Worm (Caenorhabditis elegans) whole organism, young adult: ENCODE measurements around the gene unk-1.

Experiments used
- B0035.1 ChIP-seq: sonication (generic microtip); optimal IDR thresholded peaks from 2 replicates; lab custom pipeline; 2016; ENCODE audit warnings: missing genetic modification characterization, mild to moderate bottlenecking, missing compliant biosample characterization, missing genotype, missing genetic modification reagents
- F10E7.11 ChIP-seq: sonication (generic microtip); optimal IDR thresholded peaks from 2 replicates; lab custom pipeline; 2017; ENCODE audit warnings: mild to moderate bottlenecking, missing genetic modification characterization, moderate library complexity, missing compliant biosample characterization
- F39B2.1 ChIP-seq: fragments of 200-800 bp; sonication (Bioruptor generic); IDR thresholded peaks from 2 replicates; pipeline ENCODE4 v1.3.6; 2022; ENCODE audit warnings: missing genetic modification reagents, missing genetic modification characterization, missing compliant biosample characterization
- K11D2.4 ChIP-seq: fragments of 200-800 bp; sonication (Bioruptor generic); IDR thresholded peaks from 2 replicates; pipeline ENCODE4 v1.3.6; 2022; ENCODE audit warnings: missing genetic modification reagents, missing genetic modification characterization, missing compliant biosample characterization
- Y67H2A.10 ChIP-seq: fragments of 200-800 bp; sonication (Bioruptor generic); conservative IDR thresholded peaks from 2 replicates; pipeline ENCODE4 v1.3.6; 2022; ENCODE audit warnings: missing genetic modification reagents, missing genetic modification characterization, missing compliant biosample characterization
- ZK185.1 ChIP-seq: sonication (generic microtip); optimal IDR thresholded peaks from 2 replicates; lab custom pipeline; 2016; ENCODE audit warnings: mild to moderate bottlenecking, missing genetic modification characterization, missing compliant biosample characterization; ENCODE audit not compliant: poor library complexity, severe bottlenecking
- atf-7 ChIP-seq: sonication (generic microtip); optimal IDR thresholded peaks from 2 replicates; lab custom pipeline; 2017; ENCODE audit warnings: mild to moderate bottlenecking, missing genetic modification characterization, missing compliant biosample characterization
- bed-2 ChIP-seq: fragments of 200-800 bp; sonication (Bioruptor generic); IDR thresholded peaks from 2 replicates; pipeline ENCODE4 v1.3.6; 2022; ENCODE audit warnings: missing genetic modification reagents, missing genetic modification characterization, missing compliant biosample characterization
- ceh-40 ChIP-seq: fragments of 200-800 bp; sonication (Bioruptor generic); IDR thresholded peaks from 2 replicates; pipeline ENCODE4 v1.3.6; 2022; ENCODE audit warnings: missing genetic modification characterization, missing compliant biosample characterization
- ceh-79 ChIP-seq: sonication (generic microtip); optimal IDR thresholded peaks from 2 replicates; lab custom pipeline; 2017; ENCODE audit warnings: mild to moderate bottlenecking, missing genetic modification characterization, missing compliant biosample characterization
- die-1 ChIP-seq: sonication (generic microtip); optimal IDR thresholded peaks from 2 replicates; lab custom pipeline; 2016; ENCODE audit warnings: missing genotype, mild to moderate bottlenecking, missing genetic modification characterization, missing compliant biosample characterization
- egrh-3 ChIP-seq: fragments of 200-800 bp; sonication (Bioruptor generic); IDR thresholded peaks from 2 replicates; pipeline ENCODE4 v1.3.6; 2022; ENCODE audit warnings: missing genetic modification reagents, missing genetic modification characterization, missing compliant biosample characterization
- ekl-4 ChIP-seq: fragments of 200-800 bp; sonication (Bioruptor generic); IDR thresholded peaks from 2 replicates; pipeline ENCODE4 v1.3.6; 2022; ENCODE audit warnings: missing genetic modification reagents, missing genetic modification characterization, missing compliant biosample characterization
- gei-17 ChIP-seq: fragments of 200-800 bp; sonication (Bioruptor generic); optimal IDR thresholded peaks from 2 replicates; lab custom pipeline; 2018; ENCODE audit warnings: mild to moderate bottlenecking, missing genetic modification characterization, missing compliant biosample characterization
- hlh-26 ChIP-seq: fragments of 200-800 bp; sonication (Bioruptor generic); conservative IDR thresholded peaks from 2 replicates; pipeline ENCODE4 v1.3.6; 2022; ENCODE audit warnings: missing genetic modification reagents, missing genetic modification characterization, missing compliant biosample characterization
- lag-1 ChIP-seq: fragments of 200-800 bp; sonication (Bioruptor generic); IDR thresholded peaks from 2 replicates; pipeline ENCODE4 v1.3.6; 2022; ENCODE audit warnings: missing genetic modification reagents, missing genetic modification characterization, missing compliant biosample characterization
- lin-54 ChIP-seq: fragments of 200-800 bp; sonication (Bioruptor generic); optimal IDR thresholded peaks from 2 replicates; lab custom pipeline; 2018; ENCODE audit warnings: mild to moderate bottlenecking, missing genetic modification characterization, missing compliant biosample characterization
- lsl-1 ChIP-seq: fragments of 200-800 bp; sonication (Bioruptor generic); optimal IDR thresholded peaks from 2 replicates; lab custom pipeline; 2018; ENCODE audit warnings: mild to moderate bottlenecking, missing genetic modification characterization, moderate library complexity, missing compliant biosample characterization
- madf-8 ChIP-seq: fragments of 200-800 bp; sonication (Bioruptor generic); conservative IDR thresholded peaks from 2 replicates; pipeline ENCODE4 v1.3.6; 2022; ENCODE audit warnings: missing genetic modification reagents, missing genetic modification characterization, missing compliant biosample characterization
- mxl-1 ChIP-seq: sonication (generic microtip); optimal IDR thresholded peaks from 2 replicates; lab custom pipeline; 2016; ENCODE audit warnings: missing genetic modification characterization, missing compliant biosample characterization
- nfya-1 ChIP-seq: sonication (generic microtip); optimal IDR thresholded peaks from 2 replicates; lab custom pipeline; 2017; ENCODE audit warnings: antibody characterized with exemption, missing compliant biosample characterization, missing genetic modification characterization, borderline replicate concordance; ENCODE audit not compliant: insufficient read depth
- nhr-80 ChIP-seq: sonication (generic microtip); optimal IDR thresholded peaks from 2 replicates; lab custom pipeline; 2016; ENCODE audit warnings: missing genetic modification characterization, missing compliant biosample characterization
- nhr-90 ChIP-seq: sonication (generic microtip); optimal IDR thresholded peaks from 2 replicates; lab custom pipeline; 2016; ENCODE audit warnings: missing genotype, mild to moderate bottlenecking, missing genetic modification characterization, missing compliant biosample characterization
- pbrm-1 ChIP-seq: fragments of 200-800 bp; sonication (Bioruptor generic); IDR thresholded peaks from 2 replicates; pipeline ENCODE4 v1.3.6; 2022; ENCODE audit warnings: missing genetic modification reagents, missing genetic modification characterization, missing compliant biosample characterization
- rec-8 ChIP-seq, 2 experiments: sonication (generic microtip); optimal IDR thresholded peaks; 2 replicates each; lab custom pipeline; 2016; ENCODE audit warnings: mild to moderate bottlenecking in 2 of 2, missing genetic modification characterization in 2 of 2, missing genetic modification reagents in 2 of 2, missing genotype in 2 of 2, missing biosample characterization in 1 of 2, missing compliant biosample characterization in 1 of 2, moderate library complexity in 1 of 2
- repo-1 ChIP-seq: sonication (generic microtip); optimal IDR thresholded peaks from 2 replicates; lab custom pipeline; 2017; ENCODE audit warnings: mild to moderate bottlenecking, missing genetic modification characterization, missing compliant biosample characterization
- snpc-1.1 ChIP-seq: sonication (generic microtip); optimal IDR thresholded peaks from 2 replicates; lab custom pipeline; 2017; ENCODE audit warnings: missing genetic modification characterization, mild to moderate bottlenecking, missing compliant biosample characterization, antibody characterized with exemption, moderate library complexity, missing genotype, missing genetic modification reagents; ENCODE audit not compliant: insufficient read depth
- snpc-1.3 ChIP-seq: sonication (generic microtip); optimal IDR thresholded peaks from 2 replicates; lab custom pipeline; 2017; ENCODE audit warnings: missing genetic modification characterization, mild to moderate bottlenecking, missing compliant biosample characterization, antibody characterized with exemption, moderate library complexity, missing genotype, missing genetic modification reagents; ENCODE audit not compliant: insufficient read depth
- snpc-4 ChIP-seq, 5 experiments: fragments of 150-350 bp in 1 of 5; sonication (generic microtip) in 4 of 5; optimal IDR thresholded peaks; 2 replicates each; lab custom pipeline; 2014 to 2018; ENCODE audit warnings: missing genetic modification characterization in 5 of 5, missing biosample characterization in 3 of 5, antibody characterized with exemption in 2 of 5, mild to moderate bottlenecking in 2 of 5, missing compliant biosample characterization in 2 of 5, missing genotype in 2 of 5, moderate library complexity in 2 of 5, missing genetic modification reagents in 1 of 5
- unc-62 ChIP-seq: fragments of 150-350 bp; optimal IDR thresholded peaks from 2 replicates; lab custom pipeline; 2014; ENCODE audit warnings: missing biosample characterization, missing genetic modification reagents, missing genetic modification characterization
- zfh-2 ChIP-seq: fragments of 200-800 bp; sonication (Bioruptor generic); conservative IDR thresholded peaks from 2 replicates; pipeline ENCODE4 v1.3.6; 2022; ENCODE audit warnings: missing genetic modification reagents, missing genetic modification characterization, missing compliant biosample characterization
- ztf-18 ChIP-seq: sonication (generic microtip); optimal IDR thresholded peaks from 2 replicates; lab custom pipeline; 2016; ENCODE audit warnings: missing genotype, mild to moderate bottlenecking, missing genetic modification characterization, missing compliant biosample characterization
- ztf-28 ChIP-seq: fragments of 200-800 bp; sonication (Bioruptor generic); IDR thresholded peaks from 2 replicates; pipeline ENCODE4 v1.3.6; 2022; ENCODE audit warnings: missing genetic modification reagents, missing genetic modification characterization, missing compliant biosample characterization

Gene unk-1

DNA sequence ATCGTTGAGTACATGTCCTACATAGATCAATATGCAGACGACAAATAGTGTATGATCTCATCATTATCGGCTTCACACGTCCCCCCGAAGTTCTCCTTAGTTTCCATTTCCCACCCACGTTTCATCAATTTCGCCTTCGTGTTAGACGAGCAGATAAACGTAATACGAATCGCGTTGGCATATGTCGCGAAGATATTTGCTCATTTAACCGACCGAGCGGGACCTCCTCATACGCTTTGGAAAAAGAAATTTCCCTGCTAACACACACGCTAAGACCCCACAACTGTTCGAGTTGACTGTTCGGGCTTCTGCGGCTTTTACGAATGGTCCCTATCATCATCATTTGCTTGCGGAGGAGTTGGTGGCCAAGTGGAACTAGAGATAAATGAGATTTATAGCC is 39.7 kb downstream of the unk-1 start:
- TF ChIP-seq madf-8 (GFP tag; lab: Robert Waterston, UW) (no peak), die-1 (no peak)

- TF ChIP-seq ceh-40 (GFP tag; lab: Robert Waterston, UW): no peak
- TF ChIP-seq lsl-1 (GFP tag; lab: Kevin White, UChicago): no peak
- no peak for TF ChIP-seq hlh-26 (GFP tag; lab: Robert Waterston, UW)
- no peak for TF ChIP-seq pbrm-1 (GFP tag; lab: Robert Waterston, UW)
- no peak for TF ChIP-seq nhr-80 (tag; lab: Kevin White, UChicago)
- no peak for TF ChIP-seq ztf-28 (GFP tag; lab: Robert Waterston, UW)
- TF ChIP-seq snpc-1.1: no peak
- TF ChIP-seq mxl-1 (tag; lab: Kevin White, UChicago): no peak
- no peak for TF ChIP-seq snpc-1.3 (tag; lab: Kevin White, UChicago)
Observed at ce11 chrX:8057791-8058270, 43.0 kb downstream of the unk-1 start, which contains the start of gene dim-1. Gene dim-1 (minus strand): TSS chrX:8058220.

DNA sequence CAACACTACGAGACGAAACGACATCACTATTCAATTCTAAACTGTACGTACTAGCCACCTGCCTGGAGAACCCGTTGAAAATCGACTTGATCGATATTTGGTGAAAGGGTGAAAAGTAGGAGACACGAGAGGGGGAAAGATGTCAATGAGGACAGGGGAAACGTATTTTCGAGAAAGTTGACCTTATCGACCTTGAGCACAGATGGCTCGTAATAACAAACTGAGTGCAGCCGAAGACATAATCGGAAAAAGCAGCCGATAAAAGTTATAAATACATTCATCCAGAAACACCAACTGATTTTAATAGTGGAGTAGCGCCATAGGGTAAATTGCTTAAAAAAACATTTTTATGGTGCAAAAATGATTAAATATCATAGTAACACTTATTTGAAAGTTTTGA is 45.2 kb downstream of the unk-1 start:
- TF ChIP-seq rec-8 (tag; optimal IDR thresholded peaks at IDR 0.05; lab: Kevin White, UChicago) (no peak), nhr-90 (no peak), F39B2.1 (GFP tag; lab: Robert Waterston, UW) (no peak), B0035.1 (tag; lab: Kevin White, UChicago) (no peak), ZK185.1 (tag; lab: Kevin White, UChicago) (no peak), snpc-4 (GFP tag; optimal IDR thresholded peaks at IDR 0.05; lab: Kevin White, UChicago) (no peak), snpc-4 (tag; optimal IDR thresholded peaks at IDR 0.05; lab: Kevin White, UChicago) (no peak), lag-1 (GFP tag; lab: Robert Waterston, UW) (no peak), Y67H2A.10 (no peak)

DNA sequence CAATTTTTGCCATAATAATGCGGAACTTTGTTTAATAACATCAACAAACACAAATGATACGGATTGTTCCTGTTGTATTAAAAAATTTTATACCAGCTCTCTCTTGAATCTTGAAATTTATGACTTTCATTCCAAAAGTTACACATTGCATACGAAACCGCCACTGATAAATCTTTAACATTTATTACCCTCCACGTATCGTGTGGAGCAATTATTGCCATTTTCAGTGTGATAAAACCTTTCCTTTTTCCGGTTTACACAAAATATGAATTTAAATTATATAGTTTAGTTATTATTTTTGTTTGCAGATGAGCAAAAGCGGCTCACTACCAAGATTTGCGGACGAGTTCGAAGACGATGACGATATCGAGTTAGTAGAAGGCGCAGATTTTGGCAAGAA is 46.0 kb downstream of the unk-1 start, which contains the start of gene C18A11.3:
TSS of gene C18A11.3 (plus strand) at position 301 of the 400 bp plus-strand sequence.
- no peak for TF ChIP-seq bed-2

DNA sequence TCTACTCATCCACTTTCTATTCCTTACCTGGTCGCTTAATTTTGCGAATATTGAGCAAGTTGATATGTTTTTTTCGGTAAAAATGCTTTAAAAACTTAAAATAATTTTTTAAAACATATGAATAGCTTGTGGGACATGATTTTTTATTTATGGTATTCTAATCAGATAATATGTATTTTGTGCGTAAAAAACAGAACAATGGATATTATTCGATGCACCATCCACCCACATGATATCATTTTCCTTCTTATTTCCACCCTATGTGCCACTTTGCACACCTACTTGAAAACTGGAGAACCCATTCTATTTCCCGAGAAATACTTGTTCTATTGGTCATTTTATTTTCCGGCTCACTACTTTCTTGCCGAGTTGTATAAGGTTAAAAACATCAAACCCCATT is 52.5 kb downstream of the unk-1 start, which contains the start of gene C18A11.2:
TSS of gene C18A11.2 (plus strand) at position 301 of the 400 bp plus-strand sequence.
- no peak for TF ChIP-seq ztf-18 (tag; lab: Kevin White, UChicago)
- no peak for TF ChIP-seq unc-62 (GFP tag; lab: Kevin White, UChicago)
- TF ChIP-seq repo-1 (tag; lab: Kevin White, UChicago): no peak
- TF ChIP-seq K11D2.4 (GFP tag; lab: Robert Waterston, UW): no peak
- TF ChIP-seq F39B2.1 (GFP tag; lab: Robert Waterston, UW): no peak
- TF ChIP-seq nfya-1 (tag; lab: Kevin White, UChicago): no peak
- no peak for TF ChIP-seq lin-54
- TF ChIP-seq ekl-4: no peak
- TF ChIP-seq atf-7: no peak
- no peak for TF ChIP-seq gei-17 (GFP tag; lab: Kevin White, UChicago)
- no peak for TF ChIP-seq zfh-2 (GFP tag; lab: Robert Waterston, UW)
- no peak for TF ChIP-seq F10E7.11 (tag; lab: Kevin White, UChicago)
- TF ChIP-seq egrh-3 (GFP tag; lab: Robert Waterston, UW): no peak
- TF ChIP-seq ceh-79 (tag; lab: Kevin White, UChicago): no peak
- TF ChIP-seq B0035.1 (tag; lab: Kevin White, UChicago): no peak
